Worm (Caenorhabditis elegans): Measurements from ENCODE around the gene nspb-11.

ce11 chrII:12914514-12915075, 7.4 kb downstream of the nspb-11 start, which contains the start of gene F35C5.12:
- TF ChIP-seq nhr-237 (tag; optimal IDR thresholded peaks at IDR 0.05): no peak
- no peak for TF ChIP-seq drap-1 (GFP tag; optimal IDR thresholded peaks at IDR 0.05)
- TF ChIP-seq snpc-4 (tag; optimal IDR thresholded peaks at IDR 0.05): no peak
- TF ChIP-seq unc-39 (tag; optimal IDR thresholded peaks at IDR 0.05): no peak
- TF ChIP-seq unc-62 (GFP tag; optimal IDR thresholded peaks at IDR 0.05): no peak
- no peak for TF ChIP-seq nhr-76 (tag; optimal IDR thresholded peaks at IDR 0.05)
- TF ChIP-seq elt-3 (tag; optimal IDR thresholded peaks at IDR 0.05): no peak
- TF ChIP-seq nhr-12 (tag; optimal IDR thresholded peaks at IDR 0.05): no peak
